Fruit fly (Drosophila melanogaster): ENCODE measurements around the gene Sfp24Bb.

Sfp24Bb gene

DNA sequence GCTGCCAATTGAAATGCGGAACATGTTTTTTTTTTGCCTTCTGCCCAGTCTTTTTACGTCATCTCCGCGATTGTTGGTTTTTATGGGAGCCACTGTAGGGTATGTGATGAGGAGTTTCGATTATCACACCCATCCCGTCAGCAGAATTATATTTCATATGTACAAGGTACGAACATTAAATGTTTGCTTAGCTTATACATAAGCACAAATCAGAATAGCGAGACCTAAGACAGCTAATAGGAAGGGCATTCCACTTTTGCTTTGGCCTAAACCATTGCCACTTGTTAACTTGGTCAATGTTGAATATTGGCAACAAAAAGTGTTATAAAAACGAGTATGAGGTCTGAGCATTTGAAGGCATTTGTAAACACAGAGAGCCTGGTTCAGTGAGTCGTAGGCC is 33.7 kb upstream of the Sfp24Bb start, which contains the start of gene CG2816 (continued):
- no peak for TF ChIP-seq sens-2 (GFP tag; IDR thresholded peaks at IDR 0.05)
- peak; percentile 73 for TF ChIP-seq Taf1 (GFP tag; IDR thresholded peaks at IDR 0.05)
- peak; percentile 66 for TF ChIP-seq CG12659 (GFP tag; optimal IDR thresholded peaks at IDR 0.05)
- TF ChIP-seq CG4404 (GFP tag; IDR thresholded peaks at IDR 0.05) = no peak
- no peak for TF ChIP-seq CG6813 (GFP tag; optimal IDR thresholded peaks at IDR 0.05)
- peak; percentile 75 for TF ChIP-seq CG9876 (GFP tag; optimal IDR thresholded peaks at IDR 0.05)
- no peak for TF ChIP-seq CG4707 (GFP tag; optimal IDR thresholded peaks at IDR 0.05)
- peak; percentile 8 for TF ChIP-seq CG15601 (tag; optimal IDR thresholded peaks at IDR 0.05)
- TF ChIP-seq chinmo (GFP tag; IDR thresholded peaks at IDR 0.05; ENCODE audit: partially characterized antibody) = 0 out of 4 replicates have a peak, but pooled peaks have one; percentile 40
- peak; percentile 7 for TF ChIP-seq en (GFP tag; optimal IDR thresholded peaks at IDR 0.05)
- TF ChIP-seq pfk (GFP tag; optimal IDR thresholded peaks at IDR 0.05) = no peak
- peak; percentile 59 for TF ChIP-seq CG12219 (GFP tag; optimal IDR thresholded peaks at IDR 0.05)
- no peak for TF ChIP-seq dm (GFP tag; optimal IDR thresholded peaks at IDR 0.05)
- TF ChIP-seq CG30431 (GFP tag; optimal IDR thresholded peaks at IDR 0.05) = peak; percentile 6
- peak; percentile 70 for TF ChIP-seq CG32532 (GFP tag; IDR thresholded peaks at IDR 0.05)
- TF ChIP-seq CG10274 (GFP tag; optimal IDR thresholded peaks at IDR 0.05) = peak; percentile 88
- peak; percentile 63 for TF ChIP-seq Fer3 (tag; optimal IDR thresholded peaks at IDR 0.05)
- TF ChIP-seq jumu (GFP tag; optimal IDR thresholded peaks at IDR 0.05) = peak; percentile 54
- TF ChIP-seq B-H1 (GFP tag; IDR thresholded peaks at IDR 0.05) = no peak
- TF ChIP-seq Hr39 (optimal IDR thresholded peaks at IDR 0.05) = no peak
- TF ChIP-seq dysf (GFP tag; IDR thresholded peaks at IDR 0.05) = peak; percentile 92
- no peak for TF ChIP-seq CG10147 (GFP tag; optimal IDR thresholded peaks at IDR 0.05)
- TF ChIP-seq CG2712 (tag; optimal IDR thresholded peaks at IDR 0.05) = no peak
- TF ChIP-seq CG7786 (GFP tag; optimal IDR thresholded peaks at IDR 0.05) = peak; percentile 89
- peak; percentile 80 for TF ChIP-seq luna (GFP tag; optimal IDR thresholded peaks at IDR 0.05)
- TF ChIP-seq Ets65A (GFP tag) = no peak
- peak; percentile 39; the same call in 1 of the 3 replicates for TF ChIP-seq ken (GFP tag; IDR thresholded peaks at IDR 0.05)
- peak; percentile 51 for TF ChIP-seq ttk (GFP tag; IDR thresholded peaks at IDR 0.05)
- TF ChIP-seq ewg (GFP tag; optimal IDR thresholded peaks at IDR 0.05) = no peak
- TF ChIP-seq cato (GFP tag; optimal IDR thresholded peaks at IDR 0.05; ENCODE audit: borderline replicate concordance) = no peak
- TF ChIP-seq CG2116 (GFP tag; optimal IDR thresholded peaks at IDR 0.05) = no peak
- TF ChIP-seq CG13296 (GFP tag; optimal IDR thresholded peaks at IDR 0.05) = peak; percentile 38
- TF ChIP-seq sug (tag; optimal IDR thresholded peaks at IDR 0.05) = peak; percentile 59
- 0 out of 3 replicates have a peak, but pooled peaks have one; percentile 40 for TF ChIP-seq Optix (GFP tag; IDR thresholded peaks at IDR 0.05)
- TF ChIP-seq CG8765 (GFP tag; IDR thresholded peaks at IDR 0.05) = no peak
- no peak for TF ChIP-seq CG3407 (GFP tag; optimal IDR thresholded peaks at IDR 0.05)
- TF ChIP-seq unpg (GFP tag; optimal IDR thresholded peaks at IDR 0.05) = peak; percentile 55
- TF ChIP-seq CG17385 (GFP tag; optimal IDR thresholded peaks at IDR 0.05) = peak; percentile 45
- no peak for TF ChIP-seq D19A (tag; optimal IDR thresholded peaks at IDR 0.05)
- TF ChIP-seq CG3838 (GFP tag; optimal IDR thresholded peaks at IDR 0.05) = no peak
- TF ChIP-seq yki (optimal IDR thresholded peaks at IDR 0.05) = no peak
- TF ChIP-seq sd (tag; optimal IDR thresholded peaks at IDR 0.05) = peak; percentile 61
- no peak for TF ChIP-seq gcm (GFP tag; optimal IDR thresholded peaks at IDR 0.05)
- peak; percentile 57 for TF ChIP-seq HLH3B (GFP tag; IDR thresholded peaks at IDR 0.05)
- peak; percentile 95; the same call in 2 of the 3 replicates for TF ChIP-seq CG11456 (GFP tag; IDR thresholded peaks at IDR 0.05)
- TF ChIP-seq CG13287 (GFP tag; IDR thresholded peaks at IDR 0.05; ENCODE audit: partially characterized antibody) = no peak
- peak; percentile 18 for TF ChIP-seq CG4617 (GFP tag; optimal IDR thresholded peaks at IDR 0.05; ENCODE audit: borderline replicate concordance)
- TF ChIP-seq hth (optimal IDR thresholded peaks at IDR 0.05) = no peak
- no peak for TF ChIP-seq CG10565 (GFP tag; optimal IDR thresholded peaks at IDR 0.05)
- no peak for TF ChIP-seq CG14710 (tag; optimal IDR thresholded peaks at IDR 0.05)
- peak; percentile 9 for TF ChIP-seq CG3163 (GFP tag; optimal IDR thresholded peaks at IDR 0.05)
- no peak for TF ChIP-seq CG2129 (GFP tag; IDR thresholded peaks at IDR 0.05; ENCODE audit: partially characterized antibody)

All from whole organism, embryonic.